Worm (Caenorhabditis elegans): ENCODE measurements around the gene nlp-50.

ce11 chrII:6752850-6753249, 12.0 kb upstream of the nlp-50 start, which contains the start of gene F41G3.21:
- TF ChIP-seq him-1 (tag; optimal IDR thresholded peaks at IDR 0.05) (no peak), W03F9.2 (tag; optimal IDR thresholded peaks at IDR 0.05) (no peak), dao-5 (tag; optimal IDR thresholded peaks at IDR 0.05) (no peak)
